Fruit fly (Drosophila melanogaster): ENCODE measurements around the gene Akap200.
A peak's percentile ranks its signal among the peaks of the same experiment; 100 is the strongest.

The Akap200 gene

DNA sequence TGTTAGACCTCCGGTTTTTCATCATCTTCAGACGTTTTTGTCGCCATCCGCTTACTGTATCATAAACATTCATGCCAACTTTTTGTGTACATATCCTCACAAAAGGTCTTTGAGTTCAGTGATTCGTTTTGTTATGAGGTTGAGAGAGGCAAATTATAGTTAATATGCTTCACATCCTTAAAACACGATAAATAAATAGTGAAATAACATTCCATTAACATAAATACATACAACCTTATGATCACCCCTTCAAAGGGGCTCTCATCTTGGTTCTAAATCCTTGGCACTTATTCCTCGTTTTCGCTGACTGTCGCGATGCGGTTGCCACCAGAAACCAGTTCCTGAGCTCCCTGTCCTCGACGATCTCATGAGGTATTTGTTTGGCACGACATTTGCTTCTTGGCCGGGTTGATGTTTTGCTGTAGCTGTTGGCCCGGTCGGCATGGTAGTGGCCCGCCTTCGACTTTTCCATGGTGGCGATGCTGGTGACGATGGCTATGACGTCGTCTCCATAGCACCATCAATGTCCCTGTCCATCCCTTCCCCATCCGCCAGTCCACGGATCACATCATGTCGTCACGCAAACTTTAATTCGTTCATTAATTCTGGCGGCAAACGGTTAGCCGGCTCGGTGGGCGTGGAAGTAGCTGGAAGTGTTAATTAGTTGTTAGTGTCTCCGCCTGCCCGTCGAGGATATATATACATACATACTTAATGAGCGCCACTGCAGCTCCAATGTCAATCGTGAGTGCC is 53.6 kb downstream of the Akap200 start:
- TF ChIP-seq Med (GFP tag) = peak; percentile 35
- TF ChIP-seq CG6791 (GFP tag; IDR thresholded peaks at IDR 0.05; ENCODE audit: partially characterized antibody) = no peak
- no peak for TF ChIP-seq CG15514 (GFP tag; optimal IDR thresholded peaks at IDR 0.05)
- no peak for TF ChIP-seq kni (GFP tag; optimal IDR thresholded peaks at IDR 0.05)
- TF ChIP-seq CG4854 (GFP tag; optimal IDR thresholded peaks at IDR 0.05) = no peak
- TF ChIP-seq aop (GFP tag; IDR thresholded peaks at IDR 0.05) = no peak

DNA sequence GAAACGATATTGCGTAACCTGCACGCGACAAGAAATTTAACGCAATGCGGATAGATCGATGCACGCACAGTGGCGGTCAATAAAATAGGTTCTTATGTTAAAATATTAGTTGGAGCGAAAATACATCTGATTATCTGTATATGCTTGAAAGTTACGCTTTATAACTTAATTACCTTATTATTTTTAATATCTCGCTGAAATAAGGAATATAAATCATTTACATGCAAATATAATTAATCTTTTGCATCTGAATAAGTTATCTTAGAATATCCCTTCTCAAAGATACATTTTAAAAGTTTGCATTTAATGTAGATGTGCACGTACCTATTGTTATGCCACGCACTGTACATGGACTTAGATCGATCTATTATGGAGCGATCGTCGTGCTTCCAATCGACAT is 56.2 kb downstream of the Akap200 start:
- no peak for TF ChIP-seq gt (GFP tag; IDR thresholded peaks at IDR 0.05)
- no peak for TF ChIP-seq emc (GFP tag; optimal IDR thresholded peaks at IDR 0.05)
- TF ChIP-seq CG15514 (GFP tag; optimal IDR thresholded peaks at IDR 0.05) = no peak
- TF ChIP-seq z (GFP tag; IDR thresholded peaks at IDR 0.05) = no peak
- TF ChIP-seq CG12155 (GFP tag; optimal IDR thresholded peaks at IDR 0.05) = no peak
- no peak for TF ChIP-seq Sry-β (GFP tag; optimal IDR thresholded peaks at IDR 0.05)
- TF ChIP-seq ac (GFP tag; optimal IDR thresholded peaks at IDR 0.05) = no peak
- TF ChIP-seq CG15479 (GFP tag; optimal IDR thresholded peaks at IDR 0.05) = no peak
- no peak for TF ChIP-seq Trl (optimal IDR thresholded peaks at IDR 0.05)
- TF ChIP-seq Trl (GFP tag; optimal IDR thresholded peaks at IDR 0.05) = no peak
- no peak for TF ChIP-seq sim (GFP tag; IDR thresholded peaks at IDR 0.05)
- no peak for TF ChIP-seq Ets97D (GFP tag; optimal IDR thresholded peaks at IDR 0.05)
- TF ChIP-seq CG4617 (GFP tag; optimal IDR thresholded peaks at IDR 0.05; ENCODE audit: borderline replicate concordance) = no peak
- no peak for TF ChIP-seq NC2β (GFP tag; optimal IDR thresholded peaks at IDR 0.05)
- no peak for TF ChIP-seq CG4730 (GFP tag; IDR thresholded peaks at IDR 0.05)
- TF ChIP-seq Dfd (GFP tag; optimal IDR thresholded peaks at IDR 0.05) = no peak
- TF ChIP-seq CG11093 (GFP tag; IDR thresholded peaks at IDR 0.05) = no peak
- no peak for TF ChIP-seq nau (GFP tag; optimal IDR thresholded peaks at IDR 0.05)
- peak; percentile 49 for TF ChIP-seq trem (tag; optimal IDR thresholded peaks at IDR 0.05)
- no peak for TF ChIP-seq nerfin-2 (GFP tag; IDR thresholded peaks at IDR 0.05; ENCODE audit: partially characterized antibody)
- TF ChIP-seq Hr51 (GFP tag; optimal IDR thresholded peaks at IDR 0.05) = peak in 1 of 2 experiments; percentile 25
- peak; percentile 17 for TF ChIP-seq Xbp1 (GFP tag; optimal IDR thresholded peaks at IDR 0.05)
- TF ChIP-seq chif (GFP tag; optimal IDR thresholded peaks at IDR 0.05) = peak in 1 of 2 experiments; percentile 34
- no peak for TF ChIP-seq Lim3 (GFP tag; IDR thresholded peaks at IDR 0.05)
- TF ChIP-seq Sox100B (GFP tag; optimal IDR thresholded peaks at IDR 0.05) = peak; percentile 42
- TF ChIP-seq jing (GFP tag; optimal IDR thresholded peaks at IDR 0.05) = no peak
- TF ChIP-seq D19A (tag; optimal IDR thresholded peaks at IDR 0.05) = peak; percentile 41
- TF ChIP-seq Dp (GFP tag; optimal IDR thresholded peaks at IDR 0.05) = no peak
- no peak for TF ChIP-seq E2f1 (GFP tag; IDR thresholded peaks at IDR 0.05)
- TF ChIP-seq row (GFP tag; IDR thresholded peaks at IDR 0.05) = peak; percentile 50
- TF ChIP-seq Hr3 (GFP tag; optimal IDR thresholded peaks at IDR 0.05) = peak; percentile 15
- no peak for TF ChIP-seq ase (GFP tag; IDR thresholded peaks at IDR 0.05)
- TF ChIP-seq Ravus (GFP tag; IDR thresholded peaks at IDR 0.05) = no peak
- TF ChIP-seq CG13296 (GFP tag; optimal IDR thresholded peaks at IDR 0.05) = no peak
- no peak for TF ChIP-seq CG7987 (GFP tag; optimal IDR thresholded peaks at IDR 0.05)
- no peak for TF ChIP-seq chm (GFP tag; IDR thresholded peaks at IDR 0.05)
- TF ChIP-seq p53 (GFP tag; optimal IDR thresholded peaks at IDR 0.05) = no peak
- TF ChIP-seq rib (GFP tag; IDR thresholded peaks at IDR 0.05) = no peak
- TF ChIP-seq tx (GFP tag; optimal IDR thresholded peaks at IDR 0.05) = no peak
- no peak for TF ChIP-seq CG18011 (GFP tag; optimal IDR thresholded peaks at IDR 0.05)
- TF ChIP-seq croc (GFP tag; conservative IDR thresholded peaks at IDR 0.05) = no peak
- no peak for TF ChIP-seq CG14965 (GFP tag; optimal IDR thresholded peaks at IDR 0.05; ENCODE audit: borderline replicate concordance)
- TF ChIP-seq CG12659 (GFP tag; optimal IDR thresholded peaks at IDR 0.05) = no peak
- no peak for TF ChIP-seq CG9932 (GFP tag; IDR thresholded peaks at IDR 0.05)

Data from whole organism, embryonic.